Fruit fly (Drosophila melanogaster): ENCODE data around the gene CG42780.

Gene CG42780

dm6 chrX:7332493-7332892, 502 bp upstream of the CG42780 start (continued):
- TF ChIP-seq lov (optimal IDR thresholded peaks at IDR 0.05) (no peak), lov (GFP tag; IDR thresholded peaks at IDR 0.05) (no peak), CG17328 (GFP tag; IDR thresholded peaks at IDR 0.05) (peak; percentile 45; the same call in 1 of the 2 replicates), ham (GFP tag; IDR thresholded peaks at IDR 0.05) (0 out of 2 replicates have a peak, but pooled peaks have one; percentile 23), CG6175 (GFP tag; IDR thresholded peaks at IDR 0.05) (peak; percentile 73; the same call in 2 of the 3 replicates), CG4854 (GFP tag; optimal IDR thresholded peaks at IDR 0.05) (peak; percentile 11), cato (GFP tag; optimal IDR thresholded peaks at IDR 0.05; ENCODE audit: borderline replicate concordance) (peak; percentile 26), Side (GFP tag; optimal IDR thresholded peaks at IDR 0.05) (peak; percentile 45), CG2678 (tag; optimal IDR thresholded peaks at IDR 0.05) (peak; percentile 74), CG34376 (GFP tag; optimal IDR thresholded peaks at IDR 0.05) (peak; percentile 41), salm (tag; optimal IDR thresholded peaks at IDR 0.05) (peak; percentile 41), sug (tag; optimal IDR thresholded peaks at IDR 0.05) (peak; percentile 62), insv (GFP tag; optimal IDR thresholded peaks at IDR 0.05) (no peak), CoRest (tag; optimal IDR thresholded peaks at IDR 0.05) (peak; percentile 52), CG9932 (GFP tag; IDR thresholded peaks at IDR 0.05) (peak; percentile 82), kah (GFP tag; optimal IDR thresholded peaks at IDR 0.05) (peak; percentile 3), Hr39 (optimal IDR thresholded peaks at IDR 0.05) (no peak), Sox100B (GFP tag; optimal IDR thresholded peaks at IDR 0.05) (no peak), Myb (GFP tag; optimal IDR thresholded peaks at IDR 0.05) (peak; percentile 54), CG17568 (GFP tag; optimal IDR thresholded peaks at IDR 0.05) (peak; percentile 17), HLH54F (GFP tag; optimal IDR thresholded peaks at IDR 0.05) (peak; percentile 73), CG3847 (GFP tag; IDR thresholded peaks at IDR 0.05) (peak; percentile 65), CG34422 (GFP tag; IDR thresholded peaks at IDR 0.05) (peak; percentile 77), ssp (GFP tag; IDR thresholded peaks at IDR 0.05) (peak; percentile 28; the same call in 1 of the 2 replicates), tup (GFP tag; optimal IDR thresholded peaks at IDR 0.05) (peak; percentile 24), twi (tag; optimal IDR thresholded peaks at IDR 0.05) (no peak), CG34224 (GFP tag; IDR thresholded peaks at IDR 0.05; ENCODE audit: partially characterized antibody) (no peak), CG43689 (GFP tag; IDR thresholded peaks at IDR 0.05) (no peak), dysf (GFP tag; IDR thresholded peaks at IDR 0.05) (peak; percentile 83), Sox102F (GFP tag; optimal IDR thresholded peaks at IDR 0.05) (peak; percentile 53), tx (GFP tag; optimal IDR thresholded peaks at IDR 0.05) (peak; percentile 60), CG10462 (GFP tag; optimal IDR thresholded peaks at IDR 0.05) (peak; percentile 17), ken (GFP tag; IDR thresholded peaks at IDR 0.05) (0 out of 3 replicates have a peak, but pooled peaks have one; percentile 41), MBD-R2 (GFP tag; IDR thresholded peaks at IDR 0.05) (peak; percentile 61; the same call in 1 of the 2 replicates), CG7372 (GFP tag; IDR thresholded peaks at IDR 0.05) (no peak), CG16863 (GFP tag; optimal IDR thresholded peaks at IDR 0.05) (peak; percentile 45), CG11723 (GFP tag; optimal IDR thresholded peaks at IDR 0.05) (peak; percentile 32), fu2 (GFP tag; optimal IDR thresholded peaks at IDR 0.05) (peak; percentile 60), CG11085 (GFP tag; IDR thresholded peaks at IDR 0.05) (peak; percentile 57; the same call in 1 of the 2 replicates), pita (GFP tag; optimal IDR thresholded peaks at IDR 0.05) (no peak), eve (GFP tag; optimal IDR thresholded peaks at IDR 0.05) (peak in 1 of 2 experiments; percentile 63), Adf1 (GFP tag; IDR thresholded peaks at IDR 0.05) (peak; percentile 67), Bdp1 (GFP tag; optimal IDR thresholded peaks at IDR 0.05) (peak; percentile 26), Hsf (GFP tag; optimal IDR thresholded peaks at IDR 0.05) (peak; percentile 73), CG17829 (tag; optimal IDR thresholded peaks at IDR 0.05) (peak; percentile 33), CG31365 (tag; optimal IDR thresholded peaks at IDR 0.05) (no peak), CG6689 (GFP tag; IDR thresholded peaks at IDR 0.05) (peak; percentile 45; the same call in 1 of the 2 replicates), Mrtf (GFP tag; IDR thresholded peaks at IDR 0.05) (peak; percentile 54; the same call in 2 of the 3 replicates), tap (tag; optimal IDR thresholded peaks at IDR 0.05) (peak; percentile 9), CG1602 (GFP tag; optimal IDR thresholded peaks at IDR 0.05) (peak; percentile 6), Optix (GFP tag; IDR thresholded peaks at IDR 0.05) (peak; percentile 42; the same call in 1 of the 3 replicates), maf-S (GFP tag; optimal IDR thresholded peaks at IDR 0.05) (peak; percentile 54)
